Fruit fly (Drosophila melanogaster): ENCODE results near the gene CG6462.

CG6462 gene

DNA sequence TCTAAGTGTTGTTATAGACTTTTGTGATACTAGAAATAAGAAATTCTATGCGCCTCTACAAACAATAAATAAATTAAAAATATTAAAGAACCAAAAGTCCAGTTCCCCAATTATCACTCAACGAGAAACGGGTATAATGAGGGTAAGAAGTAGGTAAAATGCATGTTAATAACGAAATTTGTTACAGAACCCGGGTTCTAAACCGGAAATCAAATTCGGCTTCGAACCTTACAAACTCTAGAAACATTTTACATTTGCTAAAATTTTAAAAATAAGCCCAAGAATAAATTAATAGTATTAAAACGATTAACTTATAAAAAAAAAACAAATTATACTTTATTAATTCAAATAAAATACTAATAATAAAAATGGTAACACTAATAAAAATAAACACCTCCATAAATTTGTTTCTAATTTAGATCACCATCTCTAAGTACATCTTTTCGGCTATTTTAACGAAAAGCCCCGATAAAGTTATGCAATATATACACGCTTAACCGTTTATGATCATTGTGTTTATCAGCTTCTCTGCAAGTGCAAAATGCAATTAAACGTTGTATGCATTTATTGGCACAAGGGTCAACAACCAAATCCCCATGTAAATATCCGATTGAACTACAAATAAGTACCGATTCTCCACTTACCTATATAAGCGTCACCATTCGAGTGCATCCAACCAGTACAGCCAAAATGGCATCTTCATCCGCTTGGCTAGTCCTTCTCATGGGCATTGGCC lies 34.7 kb downstream of the CG6462 start, which contains the start of gene CG6602 (continued):
- TF ChIP-seq CG4328 (GFP tag; optimal IDR thresholded peaks at IDR 0.05) (peak; percentile 77), Adf1 (GFP tag; IDR thresholded peaks at IDR 0.05) (no peak), toy (GFP tag; IDR thresholded peaks at IDR 0.05) (peak; percentile 42; the same call in 1 of the 2 replicates), Sry-δ (GFP tag; optimal IDR thresholded peaks at IDR 0.05) (peak; percentile 30), Nf-YC (tag; optimal IDR thresholded peaks at IDR 0.05) (no peak)

DNA sequence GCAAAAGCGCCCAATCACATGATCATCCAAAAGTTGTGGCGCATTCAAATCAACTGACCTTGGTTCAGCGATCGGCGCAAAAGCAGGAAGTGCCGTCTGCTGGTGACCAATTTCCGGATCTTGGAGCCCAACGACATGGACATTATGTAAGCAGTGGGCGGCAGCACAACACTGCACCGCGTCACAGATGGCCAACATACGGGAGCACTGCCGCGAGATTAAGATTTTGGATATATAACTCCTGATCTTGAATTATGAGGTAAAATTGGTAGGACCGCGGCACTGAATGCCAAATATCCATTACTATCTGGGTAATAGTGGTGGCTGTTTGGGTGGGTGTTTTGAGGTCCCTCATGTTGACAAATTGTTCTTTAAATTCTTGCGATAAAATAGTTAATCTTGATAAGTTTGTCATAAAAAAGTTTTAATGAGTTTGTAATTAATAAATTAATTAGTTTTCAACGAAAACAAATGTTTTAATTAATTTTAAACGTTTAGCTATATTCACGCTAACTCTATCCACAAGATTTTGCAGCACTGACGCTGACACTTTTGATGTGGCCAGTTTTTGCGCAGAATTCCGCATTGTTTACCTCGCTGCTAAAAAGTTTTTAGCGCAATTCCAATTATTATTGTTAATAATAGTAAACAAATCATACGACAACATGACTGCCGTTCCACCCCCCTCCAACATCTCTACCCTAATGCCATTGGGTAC lies 38.2 kb downstream of the CG6462 start, which contains the start of the genes CG13295 and CG6610:
Gene CG13295, minus strand, starts transcription at position 271 of the 718 bp plus-strand sequence.
Gene CG6610, plus strand, starts transcription at position 562 of the 718 bp plus-strand sequence.
- TF ChIP-seq CG4820 (GFP tag; optimal IDR thresholded peaks at IDR 0.05): no peak
- TF ChIP-seq CG4617 (GFP tag; optimal IDR thresholded peaks at IDR 0.05; ENCODE audit: borderline replicate concordance): peak; percentile 20
- peak; percentile 73 for TF ChIP-seq grau (tag; optimal IDR thresholded peaks at IDR 0.05)
- TF ChIP-seq CG32772 (GFP tag; IDR thresholded peaks at IDR 0.05): 0 out of 2 replicates have a peak, but pooled peaks have one; percentile 28
- TF ChIP-seq CG11504 (tag; optimal IDR thresholded peaks at IDR 0.05): peak; percentile 64
- no peak for TF ChIP-seq NK7.1 (GFP tag; optimal IDR thresholded peaks at IDR 0.05)
- TF ChIP-seq Scr (GFP tag; IDR thresholded peaks at IDR 0.05; ENCODE audit: partially characterized antibody): no peak; the same call in 1 of the 2 replicates
- no peak for TF ChIP-seq pfk (GFP tag; optimal IDR thresholded peaks at IDR 0.05)
- no peak for TF ChIP-seq GATAe (GFP tag; conservative IDR thresholded peaks at IDR 0.05)
- TF ChIP-seq Eip74EF (GFP tag; optimal IDR thresholded peaks at IDR 0.05): peak in 1 of 2 experiments; percentile 84
- peak; percentile 37 for TF ChIP-seq fu2 (GFP tag; optimal IDR thresholded peaks at IDR 0.05)
- no peak for TF ChIP-seq usp (GFP tag; optimal IDR thresholded peaks at IDR 0.05)
- peak; percentile 16 for TF ChIP-seq CG4854 (GFP tag; optimal IDR thresholded peaks at IDR 0.05)
- no peak for TF ChIP-seq hbn (GFP tag; IDR thresholded peaks at IDR 0.05; ENCODE audit: partially characterized antibody)
- peak; percentile 62 for TF ChIP-seq CG7839 (tag; optimal IDR thresholded peaks at IDR 0.05)
- no peak for TF ChIP-seq Nf-YA (GFP tag; IDR thresholded peaks at IDR 0.05)
- TF ChIP-seq nerfin-2 (GFP tag; IDR thresholded peaks at IDR 0.05; ENCODE audit: partially characterized antibody): no peak
- TF ChIP-seq CG18011 (GFP tag; optimal IDR thresholded peaks at IDR 0.05): peak; percentile 13
- TF ChIP-seq Ptx1 (GFP tag; IDR thresholded peaks at IDR 0.05): peak; percentile 70
- peak; percentile 49 for TF ChIP-seq Hr3 (GFP tag; optimal IDR thresholded peaks at IDR 0.05)
- TF ChIP-seq corto (GFP tag; optimal IDR thresholded peaks at IDR 0.05): no peak
- TF ChIP-seq CG18476 (GFP tag; optimal IDR thresholded peaks at IDR 0.05): no peak
- TF ChIP-seq CG12391 (tag; optimal IDR thresholded peaks at IDR 0.05): peak; percentile 71
- TF ChIP-seq CG8478 (optimal IDR thresholded peaks at IDR 0.05): no peak
- TF ChIP-seq sob (GFP tag; IDR thresholded peaks at IDR 0.05): peak; percentile 41; the same call in 1 of the 2 replicates
- TF ChIP-seq run (tag; optimal IDR thresholded peaks at IDR 0.05): no peak
- TF ChIP-seq CG14441 (GFP tag; IDR thresholded peaks at IDR 0.05): peak; percentile 36; the same call in 1 of the 2 replicates
- TF ChIP-seq CG1233 (GFP tag; optimal IDR thresholded peaks at IDR 0.05): peak; percentile 51
- TF ChIP-seq ase (GFP tag; IDR thresholded peaks at IDR 0.05): no peak
- TF ChIP-seq crp (GFP tag; optimal IDR thresholded peaks at IDR 0.05): peak in 1 of 2 experiments; percentile 25
- TF ChIP-seq CG12769 (tag; optimal IDR thresholded peaks at IDR 0.05): no peak
- TF ChIP-seq hkb (optimal IDR thresholded peaks at IDR 0.05): peak; percentile 44
- TF ChIP-seq hkb (GFP tag; IDR thresholded peaks at IDR 0.05): peak; percentile 23; the same call in 1 of the 2 replicates
- peak; percentile 37 for TF ChIP-seq Fer1 (GFP tag; optimal IDR thresholded peaks at IDR 0.05)
- TF ChIP-seq salm (tag; optimal IDR thresholded peaks at IDR 0.05): no peak
- TF ChIP-seq sc (optimal IDR thresholded peaks at IDR 0.05): no peak
- TF ChIP-seq sc (GFP tag; optimal IDR thresholded peaks at IDR 0.05): peak; percentile 12
- no peak; the same call in 2 of the 3 replicates for TF ChIP-seq tgo (GFP tag; IDR thresholded peaks at IDR 0.05)
- no peak for TF ChIP-seq Blimp-1 (GFP tag; optimal IDR thresholded peaks at IDR 0.05)
- TF ChIP-seq insv (GFP tag; optimal IDR thresholded peaks at IDR 0.05): peak in 1 of 2 experiments; percentile 25
- TF ChIP-seq H15 (GFP tag; IDR thresholded peaks at IDR 0.05): peak; percentile 20; the same call in 1 of the 3 replicates
